Fruit fly (Drosophila melanogaster) whole organism, embryonic: ENCODE measurements around the gene CG7914.
A peak's percentile ranks its signal among the peaks of the same experiment; 100 is the strongest.

ENCODE experiments used
- ATbp ChIP-seq: fragments of 200-800 bp; sonication (Bioruptor generic); optimal IDR thresholded peaks from 2 replicates; lab custom pipeline; 2017; ENCODE audit warnings: missing biosample characterization, mild to moderate bottlenecking, missing genetic modification characterization, missing genetic modification reagents
- Asciz ChIP-seq: fragments of 200-800 bp; sonication (Bioruptor generic); optimal IDR thresholded peaks from 2 replicates; lab custom pipeline; 2017; ENCODE audit warnings: missing biosample characterization, mild to moderate bottlenecking, missing genetic modification characterization, missing genetic modification reagents
- Blimp-1 ChIP-seq: fragments of 200-800 bp; sonication (Bioruptor generic); optimal IDR thresholded peaks from 3 replicates; lab custom pipeline; 2018; ENCODE audit warnings: missing biosample characterization, missing genetic modification characterization, mild to moderate bottlenecking, moderate library complexity, missing genetic modification reagents
- CG11504 ChIP-seq: fragments of 200-800 bp; sonication (Bioruptor generic); optimal IDR thresholded peaks from 3 replicates; lab custom pipeline; 2019; ENCODE audit warnings: missing biosample characterization, mild to moderate bottlenecking, missing genetic modification characterization, moderate library complexity
- CG14710 ChIP-seq: fragments of 200-800 bp; sonication (Bioruptor generic); optimal IDR thresholded peaks from 3 replicates; lab custom pipeline; 2019; ENCODE audit warnings: missing biosample characterization, mild to moderate bottlenecking, missing genetic modification characterization, moderate library complexity
- CG17328 ChIP-seq: fragments of 200-800 bp; sonication (Bioruptor generic); IDR thresholded peaks from 2 replicates; pipeline ENCODE4 v1.3.6; 2022; ENCODE audit warnings: missing biosample characterization, missing genetic modification characterization
- CG17359 ChIP-seq: fragments of 200-800 bp; sonication (Bioruptor generic); optimal IDR thresholded peaks from 3 replicates; lab custom pipeline; 2018; ENCODE audit warnings: missing biosample characterization, mild to moderate bottlenecking, missing genetic modification characterization, moderate library complexity
- CG17829 ChIP-seq: fragments of 200-800 bp; optimal IDR thresholded peaks from 2 replicates; lab custom pipeline; 2019; ENCODE audit warnings: missing biosample characterization, mild to moderate bottlenecking, missing genetic modification characterization, moderate library complexity
- CG18262 ChIP-seq: fragments of 200-800 bp; optimal IDR thresholded peaks from 3 replicates; lab custom pipeline; 2019; ENCODE audit warnings: missing biosample characterization, mild to moderate bottlenecking, missing genetic modification characterization, moderate library complexity
- CG18476 ChIP-seq: fragments of 200-800 bp; sonication (Bioruptor generic); optimal IDR thresholded peaks from 2 replicates; lab custom pipeline; 2016; ENCODE audit warnings: missing biosample characterization, mild to moderate bottlenecking, missing genetic modification characterization
- CG2678 ChIP-seq: fragments of 200-800 bp; sonication (Bioruptor generic); optimal IDR thresholded peaks from 3 replicates; lab custom pipeline; 2019; ENCODE audit warnings: missing biosample characterization, mild to moderate bottlenecking, missing genetic modification characterization, moderate library complexity
- CG2712 ChIP-seq: fragments of 200-800 bp; optimal IDR thresholded peaks from 3 replicates; lab custom pipeline; 2019; ENCODE audit warnings: missing biosample characterization, mild to moderate bottlenecking, missing genetic modification characterization, moderate library complexity
- CG31441 ChIP-seq: fragments of 200-800 bp; sonication (Bioruptor generic); IDR thresholded peaks from 2 replicates; pipeline ENCODE4 v1.3.6; 2022; ENCODE audit warnings: missing biosample characterization, missing genetic modification characterization
- CG42726 ChIP-seq: fragments of 200-800 bp; sonication (Bioruptor generic); IDR thresholded peaks from 2 replicates; pipeline ENCODE4 v1.3.6; 2022; ENCODE audit warnings: missing biosample characterization, missing genetic modification characterization; ENCODE audit not compliant: partially characterized antibody
- CG7745 ChIP-seq: fragments of 200-800 bp; sonication (Bioruptor generic); optimal IDR thresholded peaks from 2 replicates; lab custom pipeline; 2018; ENCODE audit warnings: missing biosample characterization, mild to moderate bottlenecking, missing genetic modification characterization, moderate library complexity
- CG8924 ChIP-seq: fragments of 200-800 bp; optimal IDR thresholded peaks from 3 replicates; lab custom pipeline; 2019; ENCODE audit warnings: missing biosample characterization, mild to moderate bottlenecking, missing genetic modification characterization, moderate library complexity
- CG8944 ChIP-seq: fragments of 200-800 bp; sonication (Bioruptor generic); optimal IDR thresholded peaks from 3 replicates; lab custom pipeline; 2016; ENCODE audit warnings: missing biosample characterization, missing genetic modification characterization
- CG9727 ChIP-seq: fragments of 200-800 bp; sonication (Bioruptor generic); optimal IDR thresholded peaks from 3 replicates; lab custom pipeline; 2017; ENCODE audit warnings: missing biosample characterization, mild to moderate bottlenecking, missing genetic modification characterization
- Dek ChIP-seq: fragments of 200-800 bp; sonication (Bioruptor generic); optimal IDR thresholded peaks from 3 replicates; lab custom pipeline; 2019; ENCODE audit warnings: missing biosample characterization, mild to moderate bottlenecking, missing genetic modification characterization, moderate library complexity
- Dip2 ChIP-seq: fragments of 200-800 bp; sonication (Bioruptor generic); IDR thresholded peaks from 2 replicates; pipeline ENCODE4 v1.3.6; 2022; ENCODE audit warnings: missing biosample characterization, missing genetic modification characterization
- Gsc ChIP-seq: fragments of 200-800 bp; sonication (Bioruptor generic); IDR thresholded peaks from 2 replicates; pipeline ENCODE4 v1.3.6; 2022; ENCODE audit warnings: missing biosample characterization, missing genetic modification characterization
- Hr3 ChIP-seq: fragments of 200-800 bp; sonication (Bioruptor generic); optimal IDR thresholded peaks from 3 replicates; lab custom pipeline; 2016; ENCODE audit warnings: missing biosample characterization, missing genetic modification characterization
- Hr51 ChIP-seq, 2 experiments: fragments of 200-800 bp; sonication (Bioruptor generic); optimal IDR thresholded peaks; 2 replicates in 1 of 2; 3 replicates in 1 of 2; lab custom pipeline; 2016 to 2018; ENCODE audit warnings: missing biosample characterization in 2 of 2, missing genetic modification characterization in 2 of 2, mild to moderate bottlenecking in 1 of 2, moderate library complexity in 1 of 2
- Lhr ChIP-seq: fragments of 200-800 bp; sonication (Bioruptor generic); optimal IDR thresholded peaks from 3 replicates; lab custom pipeline; 2017; ENCODE audit warnings: mild to moderate bottlenecking, missing biosample characterization, missing genetic modification reagents, missing genetic modification characterization
- PHDP ChIP-seq: fragments of 200-800 bp; sonication (Bioruptor generic); optimal IDR thresholded peaks from 3 replicates; lab custom pipeline; 2018; ENCODE audit warnings: missing biosample characterization, mild to moderate bottlenecking, missing genetic modification characterization, moderate library complexity
- Sox102F ChIP-seq: fragments of 200-800 bp; sonication (Bioruptor generic); optimal IDR thresholded peaks from 2 replicates; lab custom pipeline; 2018; ENCODE audit warnings: missing biosample characterization, mild to moderate bottlenecking, missing genetic modification characterization, moderate library complexity
- Xrp1 ChIP-seq: fragments of 200-800 bp; sonication (Bioruptor generic); IDR thresholded peaks from 2 replicates; pipeline ENCODE4 v1.3.6; 2022; ENCODE audit warnings: missing biosample characterization, missing genetic modification characterization
- ab ChIP-seq: fragments of 200-800 bp; sonication (Bioruptor generic); optimal IDR thresholded peaks from 2 replicates; lab custom pipeline; 2016; ENCODE audit warnings: missing biosample characterization, missing genetic modification characterization
- amos ChIP-seq: fragments of 200-800 bp; sonication (Bioruptor generic); IDR thresholded peaks from 2 replicates; pipeline ENCODE4 v1.3.6; 2022; ENCODE audit warnings: missing biosample characterization, missing genetic modification characterization; ENCODE audit not compliant: partially characterized antibody
- bigmax ChIP-seq: fragments of 200-800 bp; sonication (Bioruptor generic); optimal IDR thresholded peaks from 2 replicates; lab custom pipeline; 2018; ENCODE audit warnings: missing biosample characterization, mild to moderate bottlenecking, missing genetic modification characterization
- br ChIP-seq: fragments of >200 bp; optimal IDR thresholded peaks from 2 replicates; lab custom pipeline; 2017
- cas ChIP-seq: fragments of 200-800 bp; sonication (Bioruptor generic); IDR thresholded peaks from 2 replicates; pipeline ENCODE4 v1.3.6; 2022; ENCODE audit warnings: missing biosample characterization, missing genetic modification characterization
- cg ChIP-seq: fragments of 200-800 bp; sonication (Bioruptor generic); optimal IDR thresholded peaks from 3 replicates; lab custom pipeline; 2019; ENCODE audit warnings: missing biosample characterization, mild to moderate bottlenecking, missing genetic modification characterization, moderate library complexity
- danr ChIP-seq: fragments of 200-800 bp; sonication (Bioruptor generic); IDR thresholded peaks from 2 replicates; pipeline ENCODE4 v1.3.6; 2022; ENCODE audit warnings: missing biosample characterization, missing genetic modification characterization
- dmrt11E ChIP-seq: fragments of 200-800 bp; sonication (Bioruptor generic); optimal IDR thresholded peaks from 3 replicates; lab custom pipeline; 2018; ENCODE audit warnings: missing biosample characterization, mild to moderate bottlenecking, missing genetic modification characterization, moderate library complexity
- ewg ChIP-seq: fragments of 200-800 bp; sonication (Bioruptor generic); optimal IDR thresholded peaks from 3 replicates; lab custom pipeline; 2017; ENCODE audit warnings: mild to moderate bottlenecking, missing biosample characterization, missing genetic modification reagents, missing genetic modification characterization
- gcm ChIP-seq: fragments of 200-800 bp; sonication (Bioruptor generic); optimal IDR thresholded peaks from 2 replicates; lab custom pipeline; 2019; ENCODE audit warnings: missing biosample characterization, mild to moderate bottlenecking, missing genetic modification characterization, moderate library complexity
- grau ChIP-seq: fragments of 200-800 bp; optimal IDR thresholded peaks from 3 replicates; lab custom pipeline; 2019; ENCODE audit warnings: missing biosample characterization, mild to moderate bottlenecking, missing genetic modification characterization, moderate library complexity
- lola ChIP-seq, 3 experiments: fragments of >200 bp in 2 of 3; fragments of 200-800 bp in 1 of 3; sonication (Bioruptor generic) in 1 of 3; optimal IDR thresholded peaks; 2 replicates each; lab custom pipeline; 2017 to 2019; ENCODE audit warnings: missing biosample characterization in 3 of 3, missing genetic modification characterization in 3 of 3, mild to moderate bottlenecking in 1 of 3, moderate library complexity in 1 of 3
- nmo ChIP-seq: fragments of 200-800 bp; sonication (Bioruptor generic); optimal IDR thresholded peaks from 2 replicates; lab custom pipeline; 2018; ENCODE audit warnings: missing biosample characterization, mild to moderate bottlenecking, missing genetic modification characterization, moderate library complexity
- oc ChIP-seq: fragments of 200-800 bp; sonication (Bioruptor generic); optimal IDR thresholded peaks from 2 replicates; lab custom pipeline; 2018; ENCODE audit warnings: missing biosample characterization, mild to moderate bottlenecking, missing genetic modification characterization, moderate library complexity
- onecut ChIP-seq: fragments of 200-800 bp; sonication (Bioruptor generic); IDR thresholded peaks from 2 replicates; pipeline ENCODE4 v1.3.6; 2022; ENCODE audit warnings: missing biosample characterization, missing genetic modification characterization
- phol ChIP-seq: fragments of 200-800 bp; sonication (Bioruptor generic); optimal IDR thresholded peaks from 3 replicates; lab custom pipeline; 2018; ENCODE audit warnings: missing biosample characterization, mild to moderate bottlenecking, missing genetic modification characterization, moderate library complexity
- row ChIP-seq: fragments of 200-800 bp; sonication (Bioruptor generic); IDR thresholded peaks from 3 replicates; pipeline ENCODE4 v1.3.6; 2022; ENCODE audit warnings: missing biosample characterization, missing genetic modification characterization
- sens ChIP-seq: fragments of 200-800 bp; sonication (Bioruptor generic); peaks from one replicate; lab custom pipeline; 2016; ENCODE audit warnings: missing biosample characterization, missing genetic modification characterization
- stc ChIP-seq: fragments of 200-800 bp; sonication (Bioruptor generic); IDR thresholded peaks from 2 replicates; pipeline ENCODE4 v1.3.6; 2022; ENCODE audit warnings: missing biosample characterization, missing genetic modification characterization
- tap ChIP-seq: fragments of 200-800 bp; optimal IDR thresholded peaks from 3 replicates; lab custom pipeline; 2019; ENCODE audit warnings: missing biosample characterization, mild to moderate bottlenecking, missing genetic modification characterization, moderate library complexity
- trh ChIP-seq: fragments of 200-800 bp; sonication (Bioruptor generic); optimal IDR thresholded peaks from 2 replicates; lab custom pipeline; 2016; ENCODE audit warnings: missing biosample characterization, missing genetic modification characterization
- twi ChIP-seq: fragments of 200-800 bp; optimal IDR thresholded peaks from 2 replicates; lab custom pipeline; 2019; ENCODE audit warnings: missing biosample characterization, mild to moderate bottlenecking, missing genetic modification characterization, moderate library complexity
- wor ChIP-seq: fragments of 200-800 bp; sonication (Bioruptor generic); IDR thresholded peaks from 2 replicates; pipeline ENCODE4 v1.3.6; 2022; ENCODE audit warnings: missing biosample characterization, missing genetic modification characterization

CG7914 gene

DNA sequence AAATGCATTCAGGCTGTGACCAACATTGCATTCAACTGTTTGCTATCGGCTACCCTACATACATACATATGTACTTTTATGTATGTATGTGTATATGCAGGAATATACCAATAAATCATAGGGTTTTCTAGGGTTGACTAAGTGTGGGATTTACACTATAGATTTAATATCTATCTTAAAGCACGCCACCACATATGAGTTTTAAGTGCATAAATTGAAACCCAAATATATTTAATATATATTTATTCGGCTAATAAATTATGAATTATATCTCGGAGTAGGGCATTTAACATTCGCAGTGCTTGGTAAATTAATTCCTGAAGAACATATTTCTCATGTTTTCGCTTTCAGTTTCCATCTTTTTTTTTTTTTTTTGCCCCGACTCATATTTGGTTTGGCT lies 33.3 kb downstream of the CG7914 start (continued):
- TF ChIP-seq CG31441 (GFP tag; lab: Robert Waterston, UW) = 0 out of 2 replicates have a peak, but pooled peaks have one; percentile 12
- TF ChIP-seq Dip2 = no peak
- peak; percentile 39 for TF ChIP-seq CG2678 (tag; lab: Kevin White, UChicago)
- peak; percentile 45 for TF ChIP-seq gcm
- TF ChIP-seq danr (GFP tag; lab: Robert Waterston, UW) = no peak
- TF ChIP-seq stc (GFP tag; lab: Robert Waterston, UW) = no peak
- TF ChIP-seq ab (GFP tag; lab: Kevin White, UChicago) = no peak
- TF ChIP-seq phol (tag; lab: Kevin White, UChicago) = peak; percentile 43
- peak; percentile 22 for TF ChIP-seq PHDP (tag; lab: Kevin White, UChicago)
- no peak for TF ChIP-seq br (lab: Kevin White, UChicago)
- no peak for TF ChIP-seq onecut (GFP tag; lab: Robert Waterston, UW)
- no peak for TF ChIP-seq bigmax (GFP tag; lab: Kevin White, UChicago)
- TF ChIP-seq nmo (GFP tag; lab: Kevin White, UChicago) = peak; percentile 39
- TF ChIP-seq row (GFP tag; lab: Robert Waterston, UW) = peak; percentile 53
- peak in 1 of 2 experiments; percentile 26 for TF ChIP-seq Hr51 (GFP tag; optimal IDR thresholded peaks at IDR 0.05; lab: Kevin White, UChicago)
- TF ChIP-seq CG42726 (GFP tag; lab: Robert Waterston, UW) = no peak
- TF ChIP-seq Lhr (GFP tag; lab: Kevin White, UChicago) = peak; percentile 14
- peak; percentile 32 for TF ChIP-seq CG8924
- peak; percentile 41 for TF ChIP-seq cg (GFP tag; lab: Kevin White, UChicago)
- TF ChIP-seq CG18262 = peak; percentile 51
- no peak for TF ChIP-seq amos (GFP tag; lab: Robert Waterston, UW)
- TF ChIP-seq CG17829 (tag; lab: Kevin White, UChicago) = peak; percentile 1
- TF ChIP-seq ATbp (GFP tag; lab: Kevin White, UChicago) = peak; percentile 16
- TF ChIP-seq Gsc (GFP tag; lab: Robert Waterston, UW) = no peak
- peak; percentile 62 for TF ChIP-seq dmrt11E (tag; lab: Kevin White, UChicago)
- TF ChIP-seq Asciz = peak; percentile 25
- no peak for TF ChIP-seq Dek (tag; lab: Kevin White, UChicago)
- TF ChIP-seq Hr3 = peak; percentile 23
- TF ChIP-seq twi = peak; percentile 22
- no peak for TF ChIP-seq tap
- peak; percentile 64 for TF ChIP-seq Sox102F (GFP tag; lab: Kevin White, UChicago)
- TF ChIP-seq CG8944 = no peak
- no peak for TF ChIP-seq cas
- peak; percentile 6 for TF ChIP-seq CG9727 (GFP tag; lab: Kevin White, UChicago)
- TF ChIP-seq sens (GFP tag; lab: Kevin White, UChicago) = peak; percentile 69
- TF ChIP-seq Xrp1 = peak; percentile 50; the same call in 1 of the 2 replicates
- no peak for TF ChIP-seq CG17359 (tag; lab: Kevin White, UChicago)
- TF ChIP-seq grau (tag; lab: Kevin White, UChicago) = peak; percentile 33
- peak in 1 of 3 experiments; percentile 48 for TF ChIP-seq lola (GFP tag; optimal IDR thresholded peaks at IDR 0.05; lab: Kevin White, UChicago)
- TF ChIP-seq CG18476 = no peak
- TF ChIP-seq CG2712 (tag; lab: Kevin White, UChicago) = peak; percentile 41
- peak; percentile 55 for TF ChIP-seq CG11504
- no peak for TF ChIP-seq wor (GFP tag; lab: Robert Waterston, UW)
- TF ChIP-seq trh (GFP tag; lab: Kevin White, UChicago) = no peak
- TF ChIP-seq oc (tag; lab: Kevin White, UChicago) = peak; percentile 19
- TF ChIP-seq CG14710 (tag; lab: Kevin White, UChicago) = peak; percentile 22
- peak; percentile 42 for TF ChIP-seq Blimp-1 (GFP tag; lab: Kevin White, UChicago)
- no peak for TF ChIP-seq CG7745 (tag; lab: Kevin White, UChicago)
- peak; percentile 18 for TF ChIP-seq ewg (GFP tag; lab: Kevin White, UChicago)
- peak; percentile 21; the same call in 1 of the 2 replicates for TF ChIP-seq CG17328 (GFP tag; lab: Robert Waterston, UW)
